Worm (Caenorhabditis elegans) whole organism, L1 larva: ENCODE results near the gene mrp-2.

Experiments
- ama-1 ChIP-seq: fragments of 150-350 bp; optimal IDR thresholded peaks from 2 replicates; lab custom pipeline; 2014
- lin-39 ChIP-seq: fragments of 150-350 bp; optimal IDR thresholded peaks from 2 replicates; lab custom pipeline; 2014; ENCODE audit warnings: missing biosample characterization, missing genetic modification reagents, missing genetic modification characterization
- pag-3 ChIP-seq: sonication (generic microtip); optimal IDR thresholded peaks from 2 replicates; lab custom pipeline; 2017; ENCODE audit warnings: missing genetic modification characterization, mild to moderate bottlenecking, missing compliant biosample characterization, antibody characterized with exemption, borderline replicate concordance; ENCODE audit not compliant: insufficient read depth
- sup-37 ChIP-seq: fragments of 200-800 bp; sonication (Bioruptor generic); optimal IDR thresholded peaks from 2 replicates; lab custom pipeline; 2018; ENCODE audit warnings: mild to moderate bottlenecking, missing genetic modification characterization, missing compliant biosample characterization

- no peak for TF ChIP-seq lin-39 (tag; lab: Kevin White, UChicago)
- no peak for TF ChIP-seq sup-37 (GFP tag; lab: Kevin White, UChicago)
- TF ChIP-seq pag-3 (tag; lab: Kevin White, UChicago), result no peak
- no peak for TF ChIP-seq ama-1 (lab: Kevin White, UChicago)
Observed at ce11 chrX:551175-551729, 21.2 kb downstream of the mrp-2 start, which contains the start of gene F57C12.2.
